Worm (Caenorhabditis elegans) whole organism, late embryonic: ENCODE results near the gene nhr-146.
A peak's percentile ranks its signal among the peaks of the same experiment; 100 is the strongest.
"Not testable (repeated sequence)": the region's sequence is repeated elsewhere in the genome, so short reads cannot be mapped to it uniquely, and the experiment has no call there.

Experiments used
- K09A11.1 ChIP-seq: sonication (generic microtip); optimal IDR thresholded peaks from 2 replicates; lab custom pipeline; 2017; ENCODE audit warnings: antibody characterized with exemption, mild to moderate bottlenecking, missing genetic modification characterization, missing compliant biosample characterization; ENCODE audit not compliant: insufficient read depth
- Y22D7AL.16 ChIP-seq: sonication (generic microtip); optimal IDR thresholded peaks from 2 replicates; lab custom pipeline; 2016; ENCODE audit warnings: missing genetic modification characterization, missing compliant biosample characterization
- ceh-18 ChIP-seq: sonication (generic microtip); optimal IDR thresholded peaks from 2 replicates; lab custom pipeline; 2016; ENCODE audit warnings: missing genetic modification characterization, missing compliant biosample characterization
- ceh-19 ChIP-seq: fragments of 200-800 bp; sonication (Bioruptor generic); optimal IDR thresholded peaks from 2 replicates; lab custom pipeline; 2018; ENCODE audit warnings: mild to moderate bottlenecking, missing genetic modification characterization, missing compliant biosample characterization
- ceh-22 ChIP-seq: sonication (generic microtip); optimal IDR thresholded peaks from 2 replicates; lab custom pipeline; 2017; ENCODE audit warnings: missing biosample characterization, missing genetic modification characterization
- ceh-24 ChIP-seq: sonication (generic microtip); optimal IDR thresholded peaks from 2 replicates; lab custom pipeline; 2016; ENCODE audit warnings: mild to moderate bottlenecking, missing genetic modification characterization, missing compliant biosample characterization
- ceh-30 ChIP-seq: fragments of 150-350 bp; optimal IDR thresholded peaks from 2 replicates; lab custom pipeline; 2014; ENCODE audit warnings: missing biosample characterization, missing genetic modification characterization
- ceh-31 ChIP-seq: sonication (generic microtip); optimal IDR thresholded peaks from 2 replicates; lab custom pipeline; 2016; ENCODE audit warnings: missing genetic modification characterization, missing compliant biosample characterization
- ceh-48 ChIP-seq: sonication (generic microtip); optimal IDR thresholded peaks from 2 replicates; lab custom pipeline; 2016; ENCODE audit warnings: missing genetic modification characterization, inconsistent platforms, missing compliant biosample characterization
- che-1 ChIP-seq: sonication (generic microtip); optimal IDR thresholded peaks from 2 replicates; lab custom pipeline; 2016; ENCODE audit warnings: mild to moderate bottlenecking, missing genetic modification characterization, missing compliant biosample characterization
- dmd-4 ChIP-seq: sonication (generic microtip); optimal IDR thresholded peaks from 2 replicates; lab custom pipeline; 2016; ENCODE audit warnings: borderline replicate concordance, missing genetic modification characterization, missing compliant biosample characterization
- dve-1 ChIP-seq: sonication (generic microtip); optimal IDR thresholded peaks from 2 replicates; lab custom pipeline; 2017; ENCODE audit warnings: antibody characterized with exemption, mild to moderate bottlenecking, missing genetic modification characterization, missing compliant biosample characterization
- elt-2 ChIP-seq: sonication (generic microtip); optimal IDR thresholded peaks from 2 replicates; lab custom pipeline; 2016; ENCODE audit warnings: missing genetic modification reagents, missing genetic modification characterization, missing compliant biosample characterization
- elt-4 ChIP-seq: sonication (generic microtip); optimal IDR thresholded peaks from 2 replicates; lab custom pipeline; 2016; ENCODE audit warnings: missing genetic modification characterization, missing compliant biosample characterization
- eyg-1 ChIP-seq: sonication (generic microtip); optimal IDR thresholded peaks from 2 replicates; lab custom pipeline; 2016; ENCODE audit warnings: missing genotype, missing genetic modification characterization, missing compliant biosample characterization
- fax-1 ChIP-seq: sonication (generic microtip); optimal IDR thresholded peaks from 2 replicates; lab custom pipeline; 2016; ENCODE audit warnings: missing genotype, missing genetic modification characterization, missing compliant biosample characterization
- hlh-13 ChIP-seq: fragments of 200-800 bp; sonication (Bioruptor generic); optimal IDR thresholded peaks from 2 replicates; lab custom pipeline; 2018; ENCODE audit warnings: mild to moderate bottlenecking, missing genetic modification characterization, missing compliant biosample characterization
- hlh-15 ChIP-seq: sonication (generic microtip); optimal IDR thresholded peaks from 2 replicates; lab custom pipeline; 2016; ENCODE audit warnings: missing genetic modification characterization, missing compliant biosample characterization
- hlh-30 ChIP-seq: sonication (generic microtip); optimal IDR thresholded peaks from 2 replicates; lab custom pipeline; 2017; ENCODE audit warnings: antibody characterized with exemption, missing genetic modification characterization, missing compliant biosample characterization; ENCODE audit not compliant: insufficient read depth
- hlh-8 ChIP-seq: sonication (generic microtip); optimal IDR thresholded peaks from 2 replicates; lab custom pipeline; 2016; ENCODE audit warnings: missing genotype, missing genetic modification characterization, missing compliant biosample characterization
- lim-6 ChIP-seq: sonication (generic microtip); optimal IDR thresholded peaks from 2 replicates; lab custom pipeline; 2016; ENCODE audit warnings: missing genetic modification characterization, missing compliant biosample characterization
- madf-2 ChIP-seq: sonication (generic microtip); optimal IDR thresholded peaks from 2 replicates; lab custom pipeline; 2017; ENCODE audit warnings: missing genetic modification characterization, missing compliant biosample characterization
- mec-3 ChIP-seq: sonication (generic microtip); optimal IDR thresholded peaks from 2 replicates; lab custom pipeline; 2016; ENCODE audit warnings: borderline replicate concordance, missing genetic modification characterization, missing compliant biosample characterization
- nfya-1 ChIP-seq: sonication (generic microtip); optimal IDR thresholded peaks from 2 replicates; lab custom pipeline; 2017; ENCODE audit warnings: missing genetic modification characterization, mild to moderate bottlenecking, missing compliant biosample characterization, antibody characterized with exemption, moderate library complexity
- npax-4 ChIP-seq: sonication (generic microtip); optimal IDR thresholded peaks from 2 replicates; lab custom pipeline; 2016; ENCODE audit warnings: missing genetic modification characterization, missing compliant biosample characterization
- pag-3 ChIP-seq: sonication (generic microtip); optimal IDR thresholded peaks from 2 replicates; lab custom pipeline; 2016; ENCODE audit warnings: missing compliant biosample characterization, missing genetic modification characterization, borderline replicate concordance
- pat-9 ChIP-seq: fragments of 200-800 bp; sonication (Bioruptor generic); optimal IDR thresholded peaks from 2 replicates; lab custom pipeline; 2018; ENCODE audit warnings: mild to moderate bottlenecking, missing genetic modification characterization, moderate library complexity, missing compliant biosample characterization
- pha-2 ChIP-seq: sonication (generic microtip); optimal IDR thresholded peaks from 2 replicates; lab custom pipeline; 2017; ENCODE audit warnings: mild to moderate bottlenecking, missing genetic modification characterization, missing compliant biosample characterization
- pqm-1 ChIP-seq: sonication (generic microtip); optimal IDR thresholded peaks from 2 replicates; lab custom pipeline; 2016; ENCODE audit warnings: missing genetic modification characterization, missing compliant biosample characterization
- pros-1 ChIP-seq: fragments of 150-350 bp; optimal IDR thresholded peaks from 2 replicates; lab custom pipeline; 2014; ENCODE audit warnings: missing biosample characterization, missing genetic modification reagents, missing genetic modification characterization
- rnt-1 ChIP-seq: sonication (generic microtip); optimal IDR thresholded peaks from 2 replicates; lab custom pipeline; 2016; ENCODE audit warnings: missing genetic modification characterization, missing compliant biosample characterization
- sdc-2 ChIP-seq: sonication (generic microtip); optimal IDR thresholded peaks from 2 replicates; lab custom pipeline; 2016; ENCODE audit warnings: missing genotype, missing genetic modification characterization, missing compliant biosample characterization
- tbx-2 ChIP-seq: sonication (generic microtip); optimal IDR thresholded peaks from 2 replicates; lab custom pipeline; 2016; ENCODE audit warnings: missing genetic modification characterization, missing compliant biosample characterization
- tbx-7 ChIP-seq: sonication (generic microtip); optimal IDR thresholded peaks from 2 replicates; lab custom pipeline; 2016; ENCODE audit warnings: missing genotype, missing genetic modification characterization, missing compliant biosample characterization
- ztf-16 ChIP-seq: sonication (generic microtip); optimal IDR thresholded peaks from 2 replicates; lab custom pipeline; 2017; ENCODE audit warnings: missing genetic modification characterization, missing compliant biosample characterization

nhr-146 gene

DNA sequence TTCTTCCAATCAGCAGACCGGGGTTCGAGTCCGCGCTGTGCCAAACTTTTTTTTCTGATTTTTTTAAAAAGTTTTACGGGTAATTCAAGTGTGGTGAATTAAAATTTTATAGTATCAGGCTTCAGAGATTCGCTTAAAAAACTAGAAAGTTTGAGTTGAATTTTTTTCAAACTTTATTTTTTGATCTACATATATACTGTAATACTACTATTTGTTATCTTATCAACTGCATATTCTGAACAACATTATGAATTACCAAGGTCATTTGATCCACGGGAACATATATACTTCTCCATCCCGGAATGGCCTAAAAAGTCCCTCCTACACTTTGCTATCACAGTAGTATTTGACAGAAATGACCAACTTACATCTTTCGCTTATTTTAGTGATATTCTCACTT, 6.8 kb downstream of the nhr-146 start, which contains the start of gene Y41D4B.6:
Gene Y41D4B.6 (plus strand): TSS at position 301 of the 400 bp plus-strand sequence.
- TF ChIP-seq sdc-2 (tag; lab: Kevin White, UChicago) (no peak), ceh-18 (no peak), K09A11.1 (tag; lab: Kevin White, UChicago) (no peak), ceh-31 (no peak), pqm-1 (no peak), tbx-7 (no peak), che-1 (no peak), pat-9 (tag; lab: Kevin White, UChicago) (no peak), ceh-22 (no peak), pha-2 (tag; lab: Kevin White, UChicago) (no peak)

DNA sequence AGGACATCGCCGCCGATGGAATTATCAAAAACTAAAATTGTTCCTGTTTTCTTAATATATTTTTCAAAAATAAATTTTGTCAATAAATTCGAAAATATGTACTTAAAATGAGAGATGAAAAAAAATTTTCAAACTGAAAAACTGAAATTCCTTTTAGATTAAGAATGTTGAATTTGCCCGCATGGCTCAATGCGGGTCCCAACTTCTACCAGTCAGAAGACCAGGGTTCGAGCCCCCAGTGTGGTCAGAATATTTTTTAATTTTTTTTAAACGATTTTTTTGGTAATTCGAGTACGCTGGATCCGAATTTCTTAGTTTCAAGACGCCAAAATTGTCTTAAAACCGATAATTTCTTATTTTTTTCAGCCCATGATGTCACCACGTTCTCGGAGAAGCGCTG, 10.7 kb downstream of the nhr-146 start:
- TF ChIP-seq tbx-7 (no peak), pros-1 (tag; lab: Kevin White, UChicago) (no peak), tbx-2 (tag; lab: Kevin White, UChicago) (no peak), pag-3 (tag; lab: Kevin White, UChicago) (no peak), mec-3 (tag; lab: Kevin White, UChicago) (no peak), lim-6 (tag; lab: Kevin White, UChicago) (no peak), eyg-1 (tag; lab: Kevin White, UChicago) (no peak), hlh-13 (GFP tag; lab: Kevin White, UChicago) (no peak), Y22D7AL.16 (tag; lab: Kevin White, UChicago) (no peak), hlh-8 (tag; lab: Kevin White, UChicago) (no peak), pat-9 (tag; lab: Kevin White, UChicago) (no peak)

- not testable (repeated sequence) for TF ChIP-seq fax-1; elt-4 (tag; lab: Kevin White, UChicago); pat-9 (tag; lab: Kevin White, UChicago)
These were observed 18.6 kb downstream of the nhr-146 start, which contains the start of gene nhr-274 for ce11 chrIV:1645198-1645597. Gene nhr-274, minus strand, starts transcription at chrIV:1645298.

DNA sequence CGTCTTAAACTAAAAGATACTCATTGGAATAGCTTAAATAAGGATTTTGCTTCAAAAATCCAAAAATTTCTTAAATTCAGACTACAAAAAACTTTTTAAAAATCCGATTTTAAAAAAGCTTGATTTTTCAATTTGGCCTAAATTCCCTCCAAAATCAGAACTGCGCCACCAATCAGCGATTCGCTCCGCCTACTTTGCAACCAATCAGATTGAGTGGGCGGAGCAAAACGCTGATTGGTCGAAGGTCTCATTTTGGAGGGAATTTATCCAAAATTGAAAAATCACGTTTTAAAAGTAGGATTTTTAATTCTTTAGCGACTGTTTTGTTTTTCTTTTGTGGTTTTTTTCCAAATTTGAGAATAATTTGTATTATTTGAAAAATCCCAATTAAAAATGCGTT, 22.7 kb downstream of the nhr-146 start:
- no peak for TF ChIP-seq ztf-16
- TF ChIP-seq nfya-1 (tag; lab: Kevin White, UChicago) = peak; percentile 97

DNA sequence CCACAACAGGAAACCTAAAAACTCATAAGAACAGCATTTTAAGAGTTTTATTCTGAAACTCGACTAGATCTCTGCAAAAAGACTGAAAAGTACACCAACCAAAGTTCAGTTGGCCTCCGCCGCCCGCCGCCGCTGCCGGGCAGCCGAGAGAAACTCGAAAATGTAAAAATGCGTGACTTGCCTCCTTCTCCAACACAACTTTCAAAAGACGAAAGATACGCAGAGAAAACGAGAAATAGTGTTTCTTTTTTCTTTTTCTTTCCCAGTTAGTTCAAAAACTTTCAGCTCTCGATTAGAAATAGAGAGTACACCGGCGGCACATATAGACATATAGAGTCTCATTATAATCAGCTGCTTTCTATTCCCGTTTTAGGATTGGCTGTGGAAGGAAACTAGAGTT, 23.2 kb downstream of the nhr-146 start:
- peak; percentile 44 for TF ChIP-seq hlh-30 (tag; lab: Kevin White, UChicago)
- no peak for TF ChIP-seq lim-6 (tag; lab: Kevin White, UChicago)
- TF ChIP-seq pha-2 (tag; lab: Kevin White, UChicago) = no peak
- TF ChIP-seq hlh-15 (tag; lab: Kevin White, UChicago) = no peak
- TF ChIP-seq ceh-48 = no peak
- TF ChIP-seq, all 69 proteins: peak for 1

- TF ChIP-seq pat-9 (tag; lab: Kevin White, UChicago) (no peak), dmd-4 (tag; lab: Kevin White, UChicago) (no peak), pros-1 (tag; lab: Kevin White, UChicago) (no peak), nfya-1 (tag; lab: Kevin White, UChicago) (peak; percentile 41)
- TF ChIP-seq, all 69 proteins: peak for 1
These were observed 28.7 kb downstream of the nhr-146 start for ce11 chrIV:1655312-1655711.

- TF ChIP-seq hlh-30 (tag; lab: Kevin White, UChicago) (peak; percentile 36), madf-2 (tag; lab: Kevin White, UChicago) (no peak), ceh-48 (no peak), ceh-19 (GFP tag; lab: Kevin White, UChicago) (peak; percentile 16), ceh-30 (tag; lab: Kevin White, UChicago) (no peak), rnt-1 (tag; lab: Kevin White, UChicago) (no peak), ztf-16 (no peak), dve-1 (no peak), tbx-2 (tag; lab: Kevin White, UChicago) (no peak), npax-4 (no peak), ceh-24 (tag; lab: Kevin White, UChicago) (no peak), elt-2 (tag; lab: Kevin White, UChicago) (no peak), eyg-1 (tag; lab: Kevin White, UChicago) (no peak)
These were observed 30.5 kb downstream of the nhr-146 start for ce11 chrIV:1657069-1657468.
